Worm (Caenorhabditis elegans): ENCODE results near the gene gtf-2H5.

Gene gtf-2H5

DNA sequence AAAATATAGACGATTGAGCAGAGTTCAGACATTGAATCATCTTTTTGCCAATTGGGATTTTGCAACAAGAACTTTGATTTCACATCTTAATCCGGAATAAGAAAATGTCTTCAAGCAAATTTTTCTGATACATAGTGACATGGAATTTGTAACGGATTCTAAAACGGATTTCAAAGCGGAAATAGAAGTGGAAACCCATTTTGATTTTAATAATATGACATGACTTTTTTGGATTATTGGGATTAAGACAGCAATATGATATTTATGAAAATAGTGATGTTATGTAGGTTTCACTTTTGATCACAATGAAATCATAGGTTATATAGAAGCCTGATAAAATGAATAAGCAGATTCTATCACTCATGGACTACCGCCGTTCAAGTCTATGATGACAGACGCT lies 45.2 kb downstream of the gtf-2H5 start:
- no peak for TF ChIP-seq blmp-1 (tag; optimal IDR thresholded peaks at IDR 0.05)
- no peak for TF ChIP-seq nhr-28 (tag; optimal IDR thresholded peaks at IDR 0.05)
- no peak for TF ChIP-seq nhr-2 (tag; optimal IDR thresholded peaks at IDR 0.05)
- TF ChIP-seq M03D4.4 (tag; optimal IDR thresholded peaks at IDR 0.05) = no peak
- TF ChIP-seq hlh-1 (tag; optimal IDR thresholded peaks at IDR 0.05) = no peak
- no peak for TF ChIP-seq ztf-11 (tag; optimal IDR thresholded peaks at IDR 0.05)
- TF ChIP-seq tbx-8 (GFP tag; optimal IDR thresholded peaks at IDR 0.05) = no peak
- no peak for TF ChIP-seq ceh-39 (tag; optimal IDR thresholded peaks at IDR 0.05)
- no peak for TF ChIP-seq ham-2 (GFP tag; optimal IDR thresholded peaks at IDR 0.05)
- no peak for TF ChIP-seq ces-1 (GFP tag; optimal IDR thresholded peaks at IDR 0.05)
- TF ChIP-seq ceh-83 (GFP tag; optimal IDR thresholded peaks at IDR 0.05) = no peak
- TF ChIP-seq nhr-12 (tag; optimal IDR thresholded peaks at IDR 0.05) = no peak
- no peak for TF ChIP-seq unc-120 (tag; optimal IDR thresholded peaks at IDR 0.05; ENCODE audit: poor library complexity, severe bottlenecking)
- TF ChIP-seq ceh-43 (GFP tag; optimal IDR thresholded peaks at IDR 0.05) = no peak
- no peak for TF ChIP-seq lin-32 (GFP tag; optimal IDR thresholded peaks at IDR 0.05)
- no peak for TF ChIP-seq unc-62 (GFP tag; optimal IDR thresholded peaks at IDR 0.05)

DNA sequence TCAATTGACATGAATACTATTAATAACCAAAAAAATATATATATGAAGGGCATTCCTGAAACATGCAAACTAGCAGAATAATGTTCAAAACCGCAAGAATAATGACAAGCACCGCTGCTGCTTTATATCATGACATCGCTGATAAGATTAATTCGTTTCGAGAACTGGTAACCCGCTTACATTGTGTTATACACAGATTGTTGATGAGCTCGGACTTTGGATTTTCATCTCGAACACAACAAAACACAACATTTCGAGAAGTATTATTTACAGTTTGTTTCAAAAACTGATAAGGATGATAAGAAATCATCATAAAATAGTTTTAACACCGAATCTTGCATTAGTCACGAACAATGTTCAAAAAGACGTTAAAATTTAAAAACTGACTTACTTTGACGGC lies 46.5 kb downstream of the gtf-2H5 start:
- TF ChIP-seq ces-1 (GFP tag; optimal IDR thresholded peaks at IDR 0.05) (no peak), mls-2 (tag; optimal IDR thresholded peaks at IDR 0.05) (no peak), unc-39 (tag; optimal IDR thresholded peaks at IDR 0.05) (no peak), bed-3 (GFP tag; optimal IDR thresholded peaks at IDR 0.05) (no peak), tbx-8 (GFP tag; optimal IDR thresholded peaks at IDR 0.05) (no peak), nhr-237 (tag; optimal IDR thresholded peaks at IDR 0.05) (no peak)
